Worm (Caenorhabditis elegans) whole organism, L1 larva: Measurements from ENCODE around the gene lin-49.

ENCODE experiments used
- egl-13 ChIP-seq: sonication (generic microtip); optimal IDR thresholded peaks from 2 replicates; lab custom pipeline; 2016; ENCODE audit warnings: missing genotype, missing genetic modification reagents, missing genetic modification characterization, missing compliant biosample characterization
- ets-5 ChIP-seq: fragments of 200-800 bp; sonication (Bioruptor generic); IDR thresholded peaks from 2 replicates; pipeline ENCODE4 v1.3.6; 2022; ENCODE audit warnings: missing genetic modification characterization, missing compliant biosample characterization
- fkh-10 ChIP-seq: sonication (generic microtip); optimal IDR thresholded peaks from 2 replicates; lab custom pipeline; 2017; ENCODE audit warnings: missing biosample characterization, missing genetic modification reagents, missing genetic modification characterization
- fos-1 ChIP-seq: fragments of 150-350 bp; optimal IDR thresholded peaks from 2 replicates; lab custom pipeline; 2014; ENCODE audit warnings: missing biosample characterization, missing genetic modification characterization
- lin-15B ChIP-seq: fragments of 150-350 bp; sonication (generic microtip); optimal IDR thresholded peaks from 3 replicates; lab custom pipeline; 2014; ENCODE audit warnings: missing biosample characterization, missing genetic modification characterization
- nhr-11 ChIP-seq: fragments of 150-350 bp; optimal IDR thresholded peaks from 2 replicates; lab custom pipeline; 2014; ENCODE audit warnings: missing biosample characterization, missing genetic modification characterization
- sptf-1 ChIP-seq: fragments of 150-350 bp; optimal IDR thresholded peaks from 2 replicates; lab custom pipeline; 2014; ENCODE audit warnings: missing biosample characterization, missing genetic modification characterization
- unc-130 ChIP-seq: fragments of 150-350 bp; optimal IDR thresholded peaks from 2 replicates; lab custom pipeline; 2017; ENCODE audit warnings: missing biosample characterization, missing genetic modification characterization, inconsistent platforms
- unc-30 ChIP-seq: sonication (generic microtip); optimal IDR thresholded peaks from 2 replicates; lab custom pipeline; 2017; ENCODE audit warnings: missing biosample characterization, missing genetic modification characterization
- unc-62 ChIP-seq: fragments of 150-350 bp; optimal IDR thresholded peaks from 2 replicates; lab custom pipeline; 2014; ENCODE audit warnings: missing biosample characterization, missing genetic modification reagents, missing genetic modification characterization
- ztf-4 ChIP-seq: fragments of 150-350 bp; optimal IDR thresholded peaks from 2 replicates; lab custom pipeline; 2014; ENCODE audit warnings: missing biosample characterization, missing genetic modification characterization

- TF ChIP-seq nhr-11 (no peak), egl-13 (tag; lab: Kevin White, UChicago) (no peak), ztf-4 (tag; lab: Kevin White, UChicago) (no peak), fkh-10 (GFP tag; lab: Kevin White, UChicago) (no peak), lin-15B (tag; lab: Kevin White, UChicago) (no peak), fos-1 (no peak), unc-130 (no peak), sptf-1 (tag; lab: Kevin White, UChicago) (no peak), unc-30 (no peak), unc-62 (GFP tag; lab: Kevin White, UChicago) (no peak), ets-5 (GFP tag; lab: Robert Waterston, UW) (no peak)
These were observed 5.2 kb upstream of the lin-49 start for ce11 chrIV:8615314-8615713.
